Worm (Caenorhabditis elegans) whole organism, L4 larva: ENCODE measurements around the gene Y116A8C.37.

ENCODE experiments used
- aly-2 ChIP-seq: sonication (generic microtip); optimal IDR thresholded peaks from 2 replicates; lab custom pipeline; 2018; ENCODE audit warnings: missing biosample characterization, missing genetic modification characterization
- ceh-20 ChIP-seq: fragments of 200-800 bp; sonication (Bioruptor generic); IDR thresholded peaks from 2 replicates; pipeline ENCODE4 v1.3.6; 2022; ENCODE audit warnings: missing genetic modification reagents, missing genetic modification characterization, missing compliant biosample characterization
- ceh-32 ChIP-seq: sonication (generic microtip); optimal IDR thresholded peaks from 2 replicates; lab custom pipeline; 2016; ENCODE audit warnings: mild to moderate bottlenecking, missing genetic modification characterization, missing compliant biosample characterization; ENCODE audit not compliant: poor library complexity
- ceh-82 ChIP-seq: sonication (generic microtip); optimal IDR thresholded peaks from 2 replicates; lab custom pipeline; 2017; ENCODE audit warnings: missing biosample characterization, missing genetic modification characterization
- nhr-11 ChIP-seq: fragments of 150-350 bp; optimal IDR thresholded peaks from 2 replicates; lab custom pipeline; 2014; ENCODE audit warnings: missing biosample characterization, missing genetic modification characterization
- nhr-28 ChIP-seq: fragments of 150-350 bp; optimal IDR thresholded peaks from 2 replicates; lab custom pipeline; 2014; ENCODE audit warnings: missing biosample characterization, missing genetic modification characterization
- nhr-77 ChIP-seq: fragments of 150-350 bp; optimal IDR thresholded peaks from 2 replicates; lab custom pipeline; 2014; ENCODE audit warnings: missing biosample characterization, missing genetic modification characterization
- pqm-1 ChIP-seq: sonication (generic microtip); optimal IDR thresholded peaks from 2 replicates; lab custom pipeline; 2017; ENCODE audit warnings: missing biosample characterization, missing genetic modification characterization
- set-16 ChIP-seq: fragments of 200-800 bp; sonication (Bioruptor generic); IDR thresholded peaks from 2 replicates; pipeline ENCODE4 v1.3.6; 2022; ENCODE audit warnings: missing genetic modification reagents, missing genetic modification characterization, missing compliant biosample characterization
- unc-62 ChIP-seq, 3 experiments: fragments of 150-350 bp in 1 of 3; sonication (generic microtip); optimal IDR thresholded peaks in 2 of 3; peaks in 1 of 3; 1 replicate in 1 of 3; 2 replicates in 2 of 3; lab custom pipeline; 2014 to 2017; ENCODE audit warnings: missing biosample characterization in 3 of 3, missing genetic modification characterization in 3 of 3, missing genetic modification reagents in 3 of 3, missing genotype in 1 of 3
- zip-11 ChIP-seq: fragments of 200-800 bp; sonication (Bioruptor generic); IDR thresholded peaks from 2 replicates; pipeline ENCODE4 v1.3.6; 2022; ENCODE audit warnings: missing genetic modification characterization, missing compliant biosample characterization

DNA sequence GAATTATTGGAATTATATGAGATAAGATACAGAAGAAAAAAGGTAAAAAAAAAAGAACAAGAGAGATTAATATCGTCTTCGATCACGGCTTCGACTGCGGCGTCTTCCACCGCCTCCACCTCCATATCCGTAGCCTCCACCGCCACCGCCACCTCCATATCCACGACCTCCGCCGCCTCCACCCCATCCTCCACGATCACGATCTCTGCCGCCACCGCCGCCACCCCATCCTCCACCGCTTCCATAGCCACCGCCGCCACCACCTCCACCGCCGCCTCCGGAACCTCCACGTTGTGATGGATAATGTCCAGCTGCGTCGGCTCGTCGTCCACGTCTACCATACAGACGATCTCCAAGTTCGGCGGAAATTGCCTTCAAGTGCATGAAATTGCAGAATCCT lies 14.1 kb downstream of the Y116A8C.37 start:
- no peak for TF ChIP-seq unc-62 (GFP tag; optimal IDR thresholded peaks at IDR 0.05 in 1 of 2; lab: Kevin White, UChicago)
- no peak for TF ChIP-seq unc-62 (tag; optimal IDR thresholded peaks at IDR 0.05; lab: Kevin White, UChicago)
- TF ChIP-seq set-16: peak; percentile 98
- no peak for TF ChIP-seq ceh-20 (GFP tag; lab: Robert Waterston, UW)
- no peak for TF ChIP-seq ceh-82 (tag; lab: Kevin White, UChicago)
- no peak for TF ChIP-seq aly-2 (tag; lab: Kevin White, UChicago)
- no peak for TF ChIP-seq ceh-32 (tag; lab: Kevin White, UChicago)
- no peak for TF ChIP-seq nhr-77 (tag; lab: Kevin White, UChicago)
- TF ChIP-seq nhr-11: no peak
- no peak for TF ChIP-seq nhr-28 (tag; lab: Kevin White, UChicago)
- no peak for TF ChIP-seq pqm-1 (tag; lab: Kevin White, UChicago)
- TF ChIP-seq zip-11 (GFP tag; lab: Robert Waterston, UW): no peak
